Worm (Caenorhabditis elegans) whole organism, early embryonic: ENCODE measurements around the gene E02C12.10.

Source experiments
- F13C5.2 ChIP-seq: sonication (generic microtip); optimal IDR thresholded peaks from 2 replicates; lab custom pipeline; 2017; ENCODE audit warnings: mild to moderate bottlenecking, missing genetic modification characterization, inconsistent platforms, missing compliant biosample characterization
- aly-1 ChIP-seq: sonication (generic microtip); optimal IDR thresholded peaks from 2 replicates; lab custom pipeline; 2016; ENCODE audit warnings: missing genetic modification characterization, missing compliant biosample characterization
- ama-1 ChIP-seq: fragments of 150-350 bp; optimal IDR thresholded peaks from 2 replicates; lab custom pipeline; 2014
- ceh-13 ChIP-seq: fragments of 200-800 bp; sonication (Bioruptor generic); optimal IDR thresholded peaks from 2 replicates; lab custom pipeline; 2018; ENCODE audit warnings: mild to moderate bottlenecking, missing genetic modification characterization, missing compliant biosample characterization
- ets-7 ChIP-seq: sonication (generic microtip); optimal IDR thresholded peaks from 2 replicates; lab custom pipeline; 2016; ENCODE audit warnings: missing genotype, missing genetic modification characterization, missing compliant biosample characterization
- hmbx-1 ChIP-seq: sonication (generic microtip); optimal IDR thresholded peaks from 2 replicates; lab custom pipeline; 2016; ENCODE audit warnings: mild to moderate bottlenecking, missing genetic modification characterization, missing compliant biosample characterization
- hmg-4 ChIP-seq: fragments of 200-800 bp; sonication (Bioruptor generic); optimal IDR thresholded peaks from 2 replicates; lab custom pipeline; 2018; ENCODE audit warnings: mild to moderate bottlenecking, missing genetic modification characterization, missing compliant biosample characterization
- hnd-1 ChIP-seq: sonication (generic microtip); optimal IDR thresholded peaks from 2 replicates; lab custom pipeline; 2016; ENCODE audit warnings: missing genetic modification characterization, missing compliant biosample characterization
- scrt-1 ChIP-seq: fragments of 200-800 bp; sonication (Bioruptor generic); IDR thresholded peaks from 2 replicates; pipeline ENCODE4 v1.3.6; 2022; ENCODE audit warnings: missing genetic modification characterization, missing compliant biosample characterization
- tbx-37 ChIP-seq: fragments of 200-800 bp; sonication (Bioruptor generic); conservative IDR thresholded peaks from 2 replicates; pipeline ENCODE4 v1.3.6; 2022; ENCODE audit warnings: missing genetic modification reagents, missing genetic modification characterization, missing compliant biosample characterization
- tra-4 ChIP-seq: sonication (generic microtip); optimal IDR thresholded peaks from 2 replicates; lab custom pipeline; 2017; ENCODE audit warnings: missing genetic modification characterization, missing compliant biosample characterization

DNA sequence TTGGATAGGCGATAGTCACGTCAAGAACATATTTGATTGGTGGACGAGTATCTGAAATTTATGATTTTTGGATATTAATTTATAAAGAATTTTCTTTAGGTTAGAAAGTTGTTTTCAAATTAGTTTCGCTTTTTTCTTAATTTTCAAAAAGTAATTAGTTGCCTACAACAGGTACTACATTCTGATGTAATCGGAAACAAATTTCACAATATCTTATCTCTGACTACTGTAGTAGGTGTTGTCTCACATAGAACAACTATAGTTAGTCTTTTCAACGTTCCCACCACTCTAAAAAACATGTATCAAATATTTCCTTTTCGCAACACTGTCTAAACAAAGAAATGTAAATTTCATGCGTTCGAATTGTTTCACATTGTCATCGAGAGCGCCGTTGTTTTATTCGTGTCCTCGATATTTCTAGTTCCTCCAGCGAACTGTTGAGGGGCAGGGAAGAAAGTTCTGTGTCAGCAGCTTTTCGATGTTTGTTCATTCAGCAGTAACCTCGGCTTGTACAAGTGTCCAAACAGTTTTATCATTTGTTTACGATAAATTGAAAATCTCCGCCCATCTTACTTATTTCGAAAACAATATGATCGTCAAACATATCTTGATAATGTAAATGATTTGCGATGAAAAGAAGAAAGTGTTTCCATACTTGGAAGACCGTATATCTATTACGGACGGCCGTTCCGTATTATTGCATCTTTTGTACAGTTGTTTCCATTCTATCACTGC lies 48.8 kb downstream of the E02C12.10 start:
- TF ChIP-seq ama-1 (lab: Kevin White, UChicago) (no peak), hmbx-1 (tag; lab: Kevin White, UChicago) (no peak), tra-4 (tag; lab: Kevin White, UChicago) (no peak), hmg-4 (GFP tag; lab: Kevin White, UChicago) (no peak), aly-1 (tag; lab: Kevin White, UChicago) (no peak), hnd-1 (no peak), ets-7 (tag; lab: Kevin White, UChicago) (no peak), ceh-13 (GFP tag; lab: Kevin White, UChicago) (no peak), scrt-1 (GFP tag; lab: Robert Waterston, UW) (no peak), F13C5.2 (no peak), tbx-37 (GFP tag; lab: Robert Waterston, UW) (no peak)
